Worm (Caenorhabditis elegans) whole organism, L4/young adult: ENCODE measurements around the gene acdh-2.
"Not testable (repeated sequence)": the region's sequence is repeated elsewhere in the genome, so short reads cannot be mapped to it uniquely, and the experiment has no call there.

ENCODE experiments used
- W03F9.2 ChIP-seq: fragments of 150-350 bp; optimal IDR thresholded peaks from 2 replicates; lab custom pipeline; 2014; ENCODE audit warnings: missing biosample characterization, missing genetic modification characterization
- dao-5 ChIP-seq: sonication (generic microtip); optimal IDR thresholded peaks from 2 replicates; lab custom pipeline; 2016; ENCODE audit warnings: missing genotype, missing genetic modification characterization, moderate library complexity, missing compliant biosample characterization
- him-1 ChIP-seq: sonication (generic microtip); optimal IDR thresholded peaks from 2 replicates; lab custom pipeline; 2016; ENCODE audit warnings: missing genotype, missing genetic modification reagents, missing genetic modification characterization, missing compliant biosample characterization

acdh-2 gene

ce11 chrII:5543476-5544144 lies 3.7 kb downstream of the acdh-2 start:
- peak; percentile 89 for TF ChIP-seq dao-5 (tag; lab: Kevin White, UChicago)
- peak; percentile 80 for TF ChIP-seq W03F9.2 (tag; lab: Kevin White, UChicago)
- peak; percentile 98 for TF ChIP-seq him-1 (tag; lab: Kevin White, UChicago)

DNA sequence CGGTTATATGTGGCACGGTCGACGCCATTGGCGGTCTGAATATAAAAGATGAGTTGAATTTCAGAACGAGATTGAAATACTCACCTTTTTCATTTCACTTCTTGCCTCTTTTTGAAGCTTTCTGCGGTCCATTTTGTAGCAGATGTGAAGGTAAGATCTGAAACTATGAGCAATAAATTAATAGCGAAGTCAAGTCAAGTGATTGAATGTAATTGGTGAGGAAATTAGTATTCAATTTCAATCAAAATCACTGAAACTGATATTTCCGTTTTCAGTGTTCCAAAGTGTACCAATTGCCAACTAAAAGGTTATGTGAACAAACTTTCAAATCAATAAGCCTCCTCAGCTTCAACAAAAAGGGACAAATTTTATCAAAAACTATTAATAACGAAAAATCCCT lies 5.6 kb downstream of the acdh-2 start, which contains the start of gene C17C3.24:
Gene C17C3.24 (minus strand): TSS at position 101 of the 400 bp plus-strand sequence.
- TF ChIP-seq him-1 (tag; lab: Kevin White, UChicago) (no peak), W03F9.2 (tag; lab: Kevin White, UChicago) (no peak), dao-5 (tag; lab: Kevin White, UChicago) (no peak)

ce11 chrII:5540113-5540512 lies 7.2 kb downstream of the acdh-2 start, which contains the start of gene hlh-27:
Gene hlh-27 (minus strand): TSS chrII:5540213.
- not testable (repeated sequence) for TF ChIP-seq W03F9.2, him-1, dao-5 (tag; lab: Kevin White, UChicago)

ce11 chrII:5537524-5537923 lies 9.8 kb downstream of the acdh-2 start, which contains the start of gene C17C3.11:
Gene C17C3.11 (plus strand): TSS chrII:5537824.
- TF ChIP-seq dao-5 (tag; lab: Kevin White, UChicago) (no peak), W03F9.2 (tag; lab: Kevin White, UChicago) (no peak), him-1 (tag; lab: Kevin White, UChicago) (no peak)

ce11 chrII:5537078-5537477 lies 10.2 kb downstream of the acdh-2 start:
- no peak for TF ChIP-seq W03F9.2 (tag; lab: Kevin White, UChicago)
- no peak for TF ChIP-seq him-1 (tag; lab: Kevin White, UChicago)
- TF ChIP-seq dao-5 (tag; lab: Kevin White, UChicago) = no peak

ce11 chrII:5534939-5535338 lies 12.4 kb downstream of the acdh-2 start, which contains the start of gene hlh-25:
Gene hlh-25 (plus strand): TSS chrII:5535239.
- TF ChIP-seq him-1, dao-5, W03F9.2 (tag; lab: Kevin White, UChicago): not testable (repeated sequence)

- TF ChIP-seq dao-5 (tag; lab: Kevin White, UChicago) = no peak
- TF ChIP-seq him-1 (tag; lab: Kevin White, UChicago) = no peak
- TF ChIP-seq W03F9.2 (tag; lab: Kevin White, UChicago) = no peak
These were observed 13.7 kb downstream of the acdh-2 start, which contains the start of gene hlh-26 for ce11 chrII:5533642-5534041. Gene hlh-26 (minus strand): TSS chrII:5533742.

ce11 chrII:5531855-5532328 lies 15.4 kb downstream of the acdh-2 start, which contains the start of gene C17C3.9:
Gene C17C3.9 (minus strand): TSS chrII:5532278.
- TF ChIP-seq him-1 (tag; lab: Kevin White, UChicago) (no peak), W03F9.2 (tag; lab: Kevin White, UChicago) (no peak), dao-5 (tag; lab: Kevin White, UChicago) (no peak)

ce11 chrII:5527841-5528240 lies 19.5 kb downstream of the acdh-2 start, which contains the start of gene ZK177.1:
Gene ZK177.1 (plus strand): TSS chrII:5528141.
- TF ChIP-seq dao-5 (tag; lab: Kevin White, UChicago) = no peak
- TF ChIP-seq him-1 (tag; lab: Kevin White, UChicago) = no peak
- TF ChIP-seq W03F9.2 (tag; lab: Kevin White, UChicago) = no peak

DNA sequence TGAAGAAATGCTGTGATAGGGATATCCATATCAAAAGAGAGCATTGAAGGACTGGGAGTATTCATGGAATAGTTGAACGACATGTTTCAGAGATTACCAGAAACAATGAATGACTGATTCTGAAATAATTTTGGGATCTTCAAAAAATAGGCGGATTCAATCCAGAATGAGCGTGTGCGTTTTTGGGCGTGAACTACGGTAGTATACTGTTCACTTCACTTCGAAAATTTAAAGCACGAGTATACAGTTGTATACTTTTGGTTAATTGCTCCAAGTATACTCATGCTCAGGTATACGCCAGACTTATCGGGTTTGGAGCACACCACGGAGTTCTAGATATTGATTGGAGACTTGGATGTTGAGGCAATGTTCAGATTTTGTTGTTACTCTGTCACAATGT lies 22.0 kb downstream of the acdh-2 start, which contains the start of gene tbx-35:
Gene tbx-35 (minus strand): TSS at position 101 of the 400 bp plus-strand sequence.
- no peak for TF ChIP-seq dao-5 (tag; lab: Kevin White, UChicago)
- TF ChIP-seq him-1 (tag; lab: Kevin White, UChicago) = no peak
- TF ChIP-seq W03F9.2 (tag; lab: Kevin White, UChicago) = no peak

- TF ChIP-seq dao-5 (tag; lab: Kevin White, UChicago) (no peak), him-1 (tag; lab: Kevin White, UChicago) (no peak), W03F9.2 (tag; lab: Kevin White, UChicago) (no peak)
These were observed 24.7 kb downstream of the acdh-2 start, which contains the start of gene ZK177.11 for ce11 chrII:5522637-5523036. Gene ZK177.11 (plus strand): TSS chrII:5522937.

DNA sequence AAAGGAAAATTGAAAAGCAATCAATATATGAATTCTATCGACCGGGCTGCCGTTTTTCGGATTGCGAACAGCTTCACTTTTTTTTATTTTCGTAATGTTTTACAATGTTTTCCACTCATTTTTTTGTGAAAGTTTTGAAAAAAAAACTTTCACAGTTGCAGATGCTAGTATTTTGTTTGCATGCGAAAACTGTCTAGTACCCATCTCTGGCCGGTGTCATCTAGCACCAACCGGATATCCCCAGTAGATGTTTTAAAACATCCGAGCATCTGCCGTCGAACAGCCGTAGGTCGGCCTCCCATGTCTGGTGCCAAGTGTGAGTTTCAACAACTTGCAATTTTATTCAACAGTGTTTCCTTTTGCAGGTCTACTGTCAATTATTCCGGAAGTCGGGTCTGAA lies 25.9 kb downstream of the acdh-2 start, which contains the start of gene ZK177.12:
Gene ZK177.12 (plus strand): TSS at position 301 of the 400 bp plus-strand sequence.
- no peak for TF ChIP-seq him-1 (tag; lab: Kevin White, UChicago)
- no peak for TF ChIP-seq W03F9.2 (tag; lab: Kevin White, UChicago)
- no peak for TF ChIP-seq dao-5 (tag; lab: Kevin White, UChicago)

DNA sequence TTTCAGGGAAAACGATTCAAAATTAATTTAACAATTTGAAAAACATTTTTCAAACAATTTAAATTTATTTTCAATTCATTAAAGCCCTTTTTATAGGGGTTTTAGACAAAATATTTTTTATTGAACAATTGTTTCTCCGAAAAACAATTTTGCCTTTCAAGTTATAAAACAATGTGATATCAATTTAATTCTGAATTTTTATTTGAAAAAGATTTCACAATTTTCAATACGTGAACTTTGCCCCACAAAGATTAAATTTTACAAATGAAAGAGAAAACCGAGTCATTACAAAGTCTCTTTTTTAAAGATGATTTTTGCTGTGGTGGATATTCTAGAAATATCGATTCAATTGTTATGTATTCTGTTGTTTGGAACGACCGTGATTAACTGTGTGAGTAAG lies 28.4 kb downstream of the acdh-2 start, which contains the start of gene ZK177.2:
Gene ZK177.2 (plus strand): TSS at position 301 of the 400 bp plus-strand sequence.
- TF ChIP-seq him-1 (tag; lab: Kevin White, UChicago) (no peak), W03F9.2 (tag; lab: Kevin White, UChicago) (no peak), dao-5 (tag; lab: Kevin White, UChicago) (no peak)
